Fruit fly (Drosophila melanogaster): Measurements from ENCODE around the gene Elp4.

Gene Elp4

DNA sequence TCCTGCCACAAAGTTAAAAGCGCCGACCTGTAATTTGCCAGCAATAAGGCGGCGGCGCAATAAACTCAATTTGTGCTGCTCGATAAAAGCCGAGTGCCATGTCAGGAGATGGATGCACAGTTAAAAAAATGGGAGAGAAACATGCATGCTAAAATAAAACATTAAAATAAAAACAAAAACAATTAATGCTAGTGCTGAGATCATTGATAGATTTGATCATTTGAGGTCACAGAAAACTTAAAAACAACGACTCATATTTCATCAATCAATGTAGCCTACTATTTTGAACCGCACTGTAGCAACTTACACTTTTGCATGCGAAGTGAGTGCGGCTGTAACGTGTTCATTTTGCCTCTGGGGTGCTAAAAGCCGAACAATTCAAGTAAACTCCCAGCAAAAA lies 40.8 kb upstream of the Elp4 start:
- TF ChIP-seq tai (GFP tag; optimal IDR thresholded peaks at IDR 0.05) (no peak), Dfd (GFP tag; optimal IDR thresholded peaks at IDR 0.05) (no peak), Jra (GFP tag; optimal IDR thresholded peaks at IDR 0.05) (no peak), Hr83 (GFP tag; optimal IDR thresholded peaks at IDR 0.05; ENCODE audit: poor library complexity, severe bottlenecking) (no peak), foxo (GFP tag; optimal IDR thresholded peaks at IDR 0.05) (peak in 1 of 2 experiments; percentile 63), Abd-B (GFP tag; optimal IDR thresholded peaks at IDR 0.05) (no peak), N (GFP tag; optimal IDR thresholded peaks at IDR 0.05) (no peak), brk (GFP tag; optimal IDR thresholded peaks at IDR 0.05) (no peak), fru (GFP tag; optimal IDR thresholded peaks at IDR 0.05) (peak; percentile 54), OdsH (GFP tag; optimal IDR thresholded peaks at IDR 0.05) (peak; percentile 47), jim (GFP tag; optimal IDR thresholded peaks at IDR 0.05) (no peak), dmrt93B (GFP tag; optimal IDR thresholded peaks at IDR 0.05) (peak; percentile 13), Hr78 (GFP tag; optimal IDR thresholded peaks at IDR 0.05) (no peak), Rel (GFP tag; optimal IDR thresholded peaks at IDR 0.05) (no peak), Rel (tag; optimal IDR thresholded peaks at IDR 0.05) (no peak), HLH106 (tag; optimal IDR thresholded peaks at IDR 0.05) (peak; percentile 38), ey (GFP tag; optimal IDR thresholded peaks at IDR 0.05) (peak; percentile 32), Dif (GFP tag; optimal IDR thresholded peaks at IDR 0.05; ENCODE audit: partially characterized antibody) (no peak), rgr (GFP tag; optimal IDR thresholded peaks at IDR 0.05) (peak; percentile 57), CrebA (GFP tag; optimal IDR thresholded peaks at IDR 0.05; ENCODE audit: borderline replicate concordance) (no peak), woc (GFP tag; optimal IDR thresholded peaks at IDR 0.05) (peak; percentile 1), Myc (optimal IDR thresholded peaks at IDR 0.05) (no peak), psq (GFP tag; optimal IDR thresholded peaks at IDR 0.05) (peak; percentile 33), Sp1 (GFP tag; optimal IDR thresholded peaks at IDR 0.05) (peak; percentile 46), sage (GFP tag; optimal IDR thresholded peaks at IDR 0.05) (no peak), CG9705 (GFP tag; optimal IDR thresholded peaks at IDR 0.05) (no peak), dsf (GFP tag; optimal IDR thresholded peaks at IDR 0.05; ENCODE audit: borderline replicate concordance) (no peak), h (GFP tag; optimal IDR thresholded peaks at IDR 0.05) (peak; percentile 59), Hnf4 (GFP tag; optimal IDR thresholded peaks at IDR 0.05) (peak; percentile 16), CG32264 (GFP tag; optimal IDR thresholded peaks at IDR 0.05) (no peak), pan (optimal IDR thresholded peaks at IDR 0.05) (no peak), br (GFP tag; optimal IDR thresholded peaks at IDR 0.05) (peak; percentile 38), Vsx2 (GFP tag; optimal IDR thresholded peaks at IDR 0.05; ENCODE audit: partially characterized antibody) (no peak), usp (GFP tag; optimal IDR thresholded peaks at IDR 0.05) (no peak), sv (GFP tag; optimal IDR thresholded peaks at IDR 0.05) (no peak), Mio (GFP tag; optimal IDR thresholded peaks at IDR 0.05) (no peak), dl (GFP tag; optimal IDR thresholded peaks at IDR 0.05; ENCODE audit: insufficient read depth in 1 of 2, partially characterized antibody in 2 of 2) (no peak), GATAd (GFP tag; optimal IDR thresholded peaks at IDR 0.05) (no peak), lola (GFP tag; optimal IDR thresholded peaks at IDR 0.05) (no peak)

DNA sequence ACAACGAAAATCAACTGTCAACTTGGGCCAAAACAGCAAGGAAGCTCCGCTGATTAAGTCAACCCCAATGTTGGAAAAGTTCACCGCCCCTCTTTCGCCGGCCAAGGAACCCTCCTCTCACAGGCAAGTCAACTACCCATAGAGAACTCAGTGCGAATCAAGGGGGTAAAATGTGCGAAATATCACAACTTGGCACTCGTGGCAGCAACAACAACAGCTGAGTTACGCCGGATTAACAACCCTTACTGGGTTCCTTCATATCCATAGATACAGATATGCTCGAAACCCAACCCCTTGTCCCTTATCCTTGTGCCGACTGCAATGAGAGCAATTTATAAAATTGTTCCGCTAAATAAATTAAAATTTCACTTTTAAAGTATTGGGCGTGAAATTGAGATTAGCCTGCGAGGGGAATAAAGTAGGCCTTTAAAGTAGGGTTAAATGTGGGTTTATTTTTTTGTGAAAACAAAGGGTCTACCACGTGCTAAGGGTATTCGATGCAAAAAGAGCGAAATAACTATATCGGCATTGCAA lies 34.8 kb upstream of the Elp4 start:
- no peak for TF ChIP-seq Hnf4 (GFP tag; optimal IDR thresholded peaks at IDR 0.05)
- TF ChIP-seq rgr (GFP tag; optimal IDR thresholded peaks at IDR 0.05): no peak
- TF ChIP-seq dsf (GFP tag; optimal IDR thresholded peaks at IDR 0.05; ENCODE audit: borderline replicate concordance): no peak
- TF ChIP-seq jim (GFP tag; optimal IDR thresholded peaks at IDR 0.05): no peak
- no peak for TF ChIP-seq Hr78 (GFP tag; optimal IDR thresholded peaks at IDR 0.05)
- TF ChIP-seq Hr83 (GFP tag; optimal IDR thresholded peaks at IDR 0.05; ENCODE audit: poor library complexity, severe bottlenecking): no peak
- TF ChIP-seq OdsH (GFP tag; optimal IDR thresholded peaks at IDR 0.05): no peak
- TF ChIP-seq N (GFP tag; optimal IDR thresholded peaks at IDR 0.05): no peak
- no peak for TF ChIP-seq dmrt93B (GFP tag; optimal IDR thresholded peaks at IDR 0.05)
- TF ChIP-seq Rel (GFP tag; optimal IDR thresholded peaks at IDR 0.05): no peak
- no peak for TF ChIP-seq Rel (tag; optimal IDR thresholded peaks at IDR 0.05)
- TF ChIP-seq fru (GFP tag; optimal IDR thresholded peaks at IDR 0.05): no peak
- no peak for TF ChIP-seq sv (GFP tag; optimal IDR thresholded peaks at IDR 0.05)
- no peak for TF ChIP-seq psq (GFP tag; optimal IDR thresholded peaks at IDR 0.05)
